Fruit fly (Drosophila melanogaster) whole organism, pupa: ENCODE measurements around the gene CG13643.

Experiments
- CG10348 ChIP-seq: fragments of 200-800 bp; sonication (Bioruptor generic); IDR thresholded peaks from 2 replicates; pipeline ENCODE4 v1.3.6; 2022; ENCODE audit warnings: missing biosample characterization, missing genetic modification characterization
- CG32121 ChIP-seq: fragments of 200-800 bp; sonication (Bioruptor generic); IDR thresholded peaks from 2 replicates; pipeline ENCODE4 v1.3.6; 2022; ENCODE audit warnings: missing biosample characterization, missing genetic modification characterization
- CG34367 ChIP-seq: fragments of 200-800 bp; sonication (Bioruptor generic); optimal IDR thresholded peaks from 2 replicates; lab custom pipeline; 2018; ENCODE audit warnings: missing biosample characterization, mild to moderate bottlenecking, missing genetic modification characterization
- CG4496 ChIP-seq: fragments of 200-800 bp; sonication (Bioruptor generic); IDR thresholded peaks from 3 replicates; pipeline ENCODE4 v1.3.6; 2022; ENCODE audit warnings: missing biosample characterization, missing genetic modification characterization
- CG8301 ChIP-seq: fragments of 200-800 bp; sonication (Bioruptor generic); optimal IDR thresholded peaks from 2 replicates; lab custom pipeline; 2018; ENCODE audit warnings: missing biosample characterization, mild to moderate bottlenecking, missing genetic modification characterization
- CG9948 ChIP-seq: fragments of 200-800 bp; sonication (Bioruptor generic); optimal IDR thresholded peaks from 2 replicates; lab custom pipeline; 2018; ENCODE audit warnings: missing biosample characterization, mild to moderate bottlenecking, missing genetic modification characterization, moderate library complexity
- D1 ChIP-seq: fragments of 200-800 bp; sonication (Bioruptor generic); optimal IDR thresholded peaks from 2 replicates; lab custom pipeline; 2018; ENCODE audit warnings: missing biosample characterization, mild to moderate bottlenecking, missing genetic modification characterization, moderate library complexity
- EcR ChIP-seq: fragments of 200-800 bp; sonication (Bioruptor generic); optimal IDR thresholded peaks from 3 replicates; lab custom pipeline; 2019; ENCODE audit warnings: missing biosample characterization, missing genetic modification characterization, mild to moderate bottlenecking, moderate library complexity, missing genetic modification reagents
- Pif1A ChIP-seq: fragments of 200-800 bp; sonication (Bioruptor generic); optimal IDR thresholded peaks from 3 replicates; lab custom pipeline; 2016; ENCODE audit warnings: missing biosample characterization, missing genetic modification characterization
- Pif1B ChIP-seq: fragments of 200-800 bp; sonication (Bioruptor generic); optimal IDR thresholded peaks from 3 replicates; lab custom pipeline; 2016; ENCODE audit warnings: missing biosample characterization, missing genetic modification characterization
- Snoo ChIP-seq: fragments of 200-800 bp; sonication (Bioruptor generic); optimal IDR thresholded peaks from 3 replicates; lab custom pipeline; 2017; ENCODE audit warnings: missing biosample characterization, mild to moderate bottlenecking, missing genetic modification characterization, inconsistent platforms
- rn ChIP-seq: fragments of 200-800 bp; sonication (Bioruptor generic); IDR thresholded peaks from 2 replicates; pipeline ENCODE4 v1.3.6; 2022; ENCODE audit warnings: missing biosample characterization, missing genetic modification characterization

- peak; percentile 27 for TF ChIP-seq CG34367 (tag; lab: Kevin White, UChicago)
- TF ChIP-seq Pif1B (GFP tag; lab: Kevin White, UChicago) = no peak
- TF ChIP-seq EcR (GFP tag; lab: Kevin White, UChicago) = peak; percentile 87
- TF ChIP-seq CG8301 (tag; lab: Kevin White, UChicago) = no peak
- no peak for TF ChIP-seq CG32121
- no peak for TF ChIP-seq rn (GFP tag; lab: Robert Waterston, UW)
- TF ChIP-seq CG10348 (GFP tag; lab: Robert Waterston, UW) = no peak
- TF ChIP-seq CG9948 = no peak
- TF ChIP-seq Snoo (tag; lab: Kevin White, UChicago) = no peak
- no peak for TF ChIP-seq CG4496 (GFP tag; lab: Robert Waterston, UW)
- TF ChIP-seq Pif1A = no peak
- no peak for TF ChIP-seq D1 (tag; lab: Kevin White, UChicago)
Measured at dm6 chr3R:24860316-24860826, 45.4 kb downstream of the CG13643 start, which contains the start of gene CG13639.
